Fruit fly (Drosophila melanogaster) whole organism, adult: ENCODE results near the gene twe.

Experiments used
- CG11617 ChIP-seq: fragments of 200-800 bp; sonication (Bioruptor generic); optimal IDR thresholded peaks from 2 replicates; lab custom pipeline; 2017; ENCODE audit warnings: mild to moderate bottlenecking, missing biosample characterization, missing genetic modification reagents, missing genetic modification characterization
- CG14711 ChIP-seq: fragments of 200-800 bp; sonication (Bioruptor generic); optimal IDR thresholded peaks from 2 replicates; lab custom pipeline; 2018; ENCODE audit warnings: missing biosample characterization, mild to moderate bottlenecking, missing genetic modification characterization, moderate library complexity
- Crg-1 ChIP-seq: fragments of 200-800 bp; sonication (Bioruptor generic); optimal IDR thresholded peaks from 2 replicates; lab custom pipeline; 2016; ENCODE audit warnings: missing biosample characterization, missing genetic modification characterization
- ovo ChIP-seq: fragments of 200-800 bp; sonication (Bioruptor generic); optimal IDR thresholded peaks from 2 replicates; lab custom pipeline; 2016; ENCODE audit warnings: missing biosample characterization, missing genetic modification characterization
- tj ChIP-seq: fragments of 200-800 bp; sonication (Bioruptor generic); optimal IDR thresholded peaks from 3 replicates; lab custom pipeline; 2017; ENCODE audit warnings: missing biosample characterization, mild to moderate bottlenecking, missing genetic modification characterization, moderate library complexity
- toe ChIP-seq: fragments of 200-800 bp; sonication (Bioruptor generic); optimal IDR thresholded peaks from 2 replicates; lab custom pipeline; 2016; ENCODE audit warnings: missing biosample characterization, missing genetic modification characterization

DNA sequence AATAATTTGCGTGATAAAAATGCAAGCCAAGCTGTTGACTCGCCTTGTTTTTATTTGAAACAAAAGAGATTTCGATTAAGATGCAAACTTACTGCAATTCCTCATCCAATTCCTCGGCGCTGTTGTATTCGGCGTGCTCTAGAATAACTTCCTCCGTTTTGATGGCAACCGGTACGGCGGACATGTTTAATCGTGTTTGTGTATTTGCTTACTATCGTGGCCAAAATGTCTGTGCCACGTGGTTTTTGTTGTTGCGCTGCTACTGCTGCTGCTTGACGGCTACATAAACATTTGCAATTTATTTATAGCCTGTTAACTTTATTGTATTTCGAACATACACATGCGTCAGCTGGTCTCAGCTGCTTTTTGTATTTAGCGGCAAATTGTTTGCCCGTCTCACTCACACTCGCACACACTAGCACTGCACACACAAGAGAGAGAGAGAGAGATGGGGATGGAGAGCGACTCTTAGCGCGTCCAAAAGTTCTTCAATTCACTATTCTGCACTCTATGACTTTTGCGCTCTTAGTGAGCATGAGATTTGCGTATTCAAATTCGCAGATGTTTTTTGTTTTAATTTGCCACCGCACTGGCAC, 25.4 kb upstream of the twe start:
- TF ChIP-seq ovo (no peak), Crg-1 (GFP tag; lab: Kevin White, UChicago) (no peak), toe (GFP tag; lab: Kevin White, UChicago) (no peak), tj (GFP tag; lab: Kevin White, UChicago) (no peak), CG11617 (GFP tag; lab: Kevin White, UChicago) (no peak), CG14711 (tag; lab: Kevin White, UChicago) (no peak)
